Worm (Caenorhabditis elegans): ENCODE results near the gene F31B12.4.

F31B12.4 gene

ce11 chrX:10772165-10772584 is 32.4 kb upstream of the F31B12.4 start:
- TF ChIP-seq ces-1 (GFP tag; optimal IDR thresholded peaks at IDR 0.05), result no peak
- peak; percentile 28 for TF ChIP-seq xbp-1 (tag; optimal IDR thresholded peaks at IDR 0.05)
- TF ChIP-seq nhr-85 (tag), result peak; percentile 88
- TF ChIP-seq elt-3 (tag; optimal IDR thresholded peaks at IDR 0.05), result peak in 5 of 6 experiments; percentile 36 to 76 (median 66)
- TF ChIP-seq snpc-4 (tag; optimal IDR thresholded peaks at IDR 0.05), result no peak
- peak; percentile 42 for TF ChIP-seq vab-15 (tag; optimal IDR thresholded peaks at IDR 0.05)
- peak; percentile 52 to 69 for TF ChIP-seq egl-27 (tag; optimal IDR thresholded peaks at IDR 0.05)
- peak; percentile 1 to 26 (median 25) for TF ChIP-seq dpl-1 (GFP tag; optimal IDR thresholded peaks at IDR 0.05)
- peak; percentile 55 for TF ChIP-seq ztf-4 (tag; optimal IDR thresholded peaks at IDR 0.05)
- TF ChIP-seq nhr-11 (tag; optimal IDR thresholded peaks at IDR 0.05), result no peak
- TF ChIP-seq zip-4 (GFP tag; optimal IDR thresholded peaks at IDR 0.05), result peak; percentile 55
- peak; percentile 71 to 81 for TF ChIP-seq lsy-2 (tag; optimal IDR thresholded peaks at IDR 0.05)
- peak; percentile 44 for TF ChIP-seq jun-1 (tag; optimal IDR thresholded peaks at IDR 0.05)
- no peak for TF ChIP-seq ceh-90 (tag; optimal IDR thresholded peaks at IDR 0.05)
- TF ChIP-seq blmp-1 (tag; optimal IDR thresholded peaks at IDR 0.05), result peak; percentile 87
- TF ChIP-seq zag-1 (tag; optimal IDR thresholded peaks at IDR 0.05), result no peak
- peak; percentile 90 for TF ChIP-seq rnt-1 (tag; optimal IDR thresholded peaks at IDR 0.05)
- TF ChIP-seq mab-9 (GFP tag; IDR thresholded peaks at IDR 0.05), result no peak
- peak; percentile 15 for TF ChIP-seq irx-1 (tag; optimal IDR thresholded peaks at IDR 0.05)
- no peak for TF ChIP-seq aly-2 (tag; optimal IDR thresholded peaks at IDR 0.05)
- peak; percentile 54 for TF ChIP-seq unc-130 (tag; optimal IDR thresholded peaks at IDR 0.05)
- TF ChIP-seq nhr-12 (tag; optimal IDR thresholded peaks at IDR 0.05), result no peak
- no peak for TF ChIP-seq ets-5 (GFP tag; IDR thresholded peaks at IDR 0.05)
- TF ChIP-seq unc-62 (GFP tag; optimal IDR thresholded peaks at IDR 0.05), result no peak
- TF ChIP-seq elt-2 (tag; optimal IDR thresholded peaks at IDR 0.05), result peak; percentile 87
- no peak for TF ChIP-seq unc-86 (tag; optimal IDR thresholded peaks at IDR 0.05)
- peak; percentile 74 for TF ChIP-seq nhr-77 (tag; optimal IDR thresholded peaks at IDR 0.05)
- peak; percentile 95 for TF ChIP-seq nhr-71 (tag; optimal IDR thresholded peaks at IDR 0.05)
- TF ChIP-seq skn-1 (tag; optimal IDR thresholded peaks at IDR 0.05), result peak; percentile 68
- peak; percentile 32 for TF ChIP-seq fos-1 (tag; optimal IDR thresholded peaks at IDR 0.05)
- TF ChIP-seq lir-3 (tag; optimal IDR thresholded peaks at IDR 0.05; ENCODE audit: poor library complexity), result peak; percentile 64
- peak; percentile 69 for TF ChIP-seq ama-1 (optimal IDR thresholded peaks at IDR 0.05)
- TF ChIP-seq hpl-2 (GFP tag; optimal IDR thresholded peaks at IDR 0.05), result peak; percentile 59
- TF ChIP-seq fkh-10 (GFP tag; optimal IDR thresholded peaks at IDR 0.05), result no peak
- TF ChIP-seq C16A3.4 (tag; optimal IDR thresholded peaks at IDR 0.05), result peak; percentile 64
- TF ChIP-seq lin-14 (GFP tag; optimal IDR thresholded peaks at IDR 0.05), result peak; percentile 95
- TF ChIP-seq efl-1 (optimal IDR thresholded peaks at IDR 0.05), result peak; percentile 30 to 34
- TF ChIP-seq efl-1 (GFP tag; optimal IDR thresholded peaks at IDR 0.05 in 1 of 2), result peak in 1 of 2 experiments; percentile 91
- TF ChIP-seq snu-23 (GFP tag; optimal IDR thresholded peaks at IDR 0.05), result peak; percentile 88
- TF ChIP-seq C34B4.2 (tag; optimal IDR thresholded peaks at IDR 0.05), result no peak
- TF ChIP-seq grh-1 (GFP tag; IDR thresholded peaks at IDR 0.05), result 0 out of 2 replicates have a peak, but pooled peaks have one; percentile 11
- no peak for TF ChIP-seq ztf-11 (tag; optimal IDR thresholded peaks at IDR 0.05)
- TF ChIP-seq Y116A8C.19 (tag; optimal IDR thresholded peaks at IDR 0.05; ENCODE audit: borderline replicate concordance), result no peak
- peak; percentile 35 for TF ChIP-seq sup-37 (GFP tag; optimal IDR thresholded peaks at IDR 0.05)
- TF ChIP-seq lin-13 (GFP tag; optimal IDR thresholded peaks at IDR 0.05), result peak; percentile 32
- TF ChIP-seq lin-35 (GFP tag; optimal IDR thresholded peaks at IDR 0.05), result peak; percentile 28 to 79
- TF ChIP-seq isw-1 (GFP tag; IDR thresholded peaks at IDR 0.05), result no peak
- no peak for TF ChIP-seq sox-4 (tag; optimal IDR thresholded peaks at IDR 0.05)
- peak; percentile 56 for TF ChIP-seq swsn-7 (tag; optimal IDR thresholded peaks at IDR 0.05)
- peak; percentile 58 for TF ChIP-seq pag-3 (tag; optimal IDR thresholded peaks at IDR 0.05; ENCODE audit: borderline replicate concordance, insufficient read depth)
- TF ChIP-seq mef-2 (tag; optimal IDR thresholded peaks at IDR 0.05), result no peak
- TF ChIP-seq aha-1 (tag; optimal IDR thresholded peaks at IDR 0.05), result no peak
- TF ChIP-seq dsc-1 (tag; optimal IDR thresholded peaks at IDR 0.05), result no peak
- TF ChIP-seq nhr-19 (GFP tag; conservative IDR thresholded peaks at IDR 0.05), result peak; percentile 84

All from whole organism, L1 larva.